Fruit fly (Drosophila melanogaster) whole organism: Measurements from ENCODE around the gene CG18301.

Experiments
- CG8478 ChIP-seq: fragments of >200 bp; optimal IDR thresholded peaks from 2 replicates; lab custom pipeline; 2018; ENCODE audit warnings: inconsistent platforms
- Dll ChIP-seq: fragments of >200 bp; optimal IDR thresholded peaks from 2 replicates; lab custom pipeline; 2017
- psq ChIP-seq: fragments of >200 bp; optimal IDR thresholded peaks from 2 replicates; lab custom pipeline; 2017

DNA sequence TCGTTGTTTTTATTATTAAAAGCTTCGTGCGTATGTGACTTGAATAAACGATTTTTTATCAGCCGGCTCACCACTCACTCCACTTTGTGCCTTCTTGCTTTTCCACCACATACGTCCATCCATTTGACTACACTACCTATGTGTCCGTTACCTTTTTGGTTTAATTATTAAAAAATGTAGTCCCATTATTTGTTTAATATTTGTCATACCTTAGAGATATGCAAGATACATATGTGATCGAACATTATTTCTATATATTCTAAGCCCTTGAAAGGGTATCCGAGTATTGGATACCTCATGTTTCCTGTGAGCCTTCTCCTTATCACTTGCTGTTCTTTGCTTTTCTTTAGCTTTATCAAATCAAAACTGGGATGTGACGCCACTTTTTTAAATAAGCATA, 12.4 kb upstream of the CG18301 start:
- TF ChIP-seq psq (lab: Kevin White, UChicago) (no peak), Dll (lab: Kevin White, UChicago) (no peak), CG8478 (lab: Kevin White, UChicago) (no peak)
